Worm (Caenorhabditis elegans) whole organism, late embryonic: Measurements from ENCODE around the gene R01E6.7.

ENCODE experiments used
- elt-4 ChIP-seq: sonication (generic microtip); optimal IDR thresholded peaks from 2 replicates; lab custom pipeline; 2016; ENCODE audit warnings: missing genetic modification characterization, missing compliant biosample characterization
- fkh-6 ChIP-seq: sonication (generic microtip); optimal IDR thresholded peaks from 2 replicates; lab custom pipeline; 2016; ENCODE audit warnings: missing genetic modification characterization, missing compliant biosample characterization
- mec-3 ChIP-seq: sonication (generic microtip); optimal IDR thresholded peaks from 2 replicates; lab custom pipeline; 2016; ENCODE audit warnings: borderline replicate concordance, missing genetic modification characterization, missing compliant biosample characterization
- pax-1 ChIP-seq: fragments of 150-350 bp; optimal IDR thresholded peaks from 2 replicates; lab custom pipeline; 2014; ENCODE audit warnings: missing biosample characterization, missing genetic modification characterization
- pqm-1 ChIP-seq: sonication (generic microtip); optimal IDR thresholded peaks from 2 replicates; lab custom pipeline; 2016; ENCODE audit warnings: missing genetic modification characterization, missing compliant biosample characterization
- rnt-1 ChIP-seq: sonication (generic microtip); optimal IDR thresholded peaks from 2 replicates; lab custom pipeline; 2016; ENCODE audit warnings: missing genetic modification characterization, missing compliant biosample characterization
- tbx-2 ChIP-seq: sonication (generic microtip); optimal IDR thresholded peaks from 2 replicates; lab custom pipeline; 2016; ENCODE audit warnings: missing genetic modification characterization, missing compliant biosample characterization
- unc-55 ChIP-seq: sonication (generic microtip); optimal IDR thresholded peaks from 2 replicates; lab custom pipeline; 2017; ENCODE audit warnings: missing biosample characterization, missing genetic modification reagents, missing genetic modification characterization

DNA sequence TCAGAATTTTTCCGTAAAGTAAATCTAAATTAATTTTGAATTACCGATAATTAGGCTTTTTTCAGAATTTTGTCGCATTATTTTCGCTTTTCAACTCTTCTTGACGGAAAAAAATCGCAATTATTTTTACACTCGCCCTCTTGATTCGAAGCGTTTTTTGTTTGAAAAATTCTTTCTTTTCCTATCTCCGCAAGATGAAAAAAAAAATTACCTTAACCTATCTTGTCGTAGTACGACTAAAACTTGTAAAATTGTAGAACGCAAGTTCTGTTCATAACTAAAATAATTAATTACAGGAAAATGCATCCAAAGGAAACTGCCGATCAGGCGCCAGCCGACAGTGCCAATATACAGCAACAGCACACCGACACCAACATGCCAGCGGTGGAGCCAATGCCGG lies 30.4 kb upstream of the R01E6.7 start, which contains the start of gene F54B11.7:
- TF ChIP-seq mec-3 = no peak
- no peak for TF ChIP-seq tbx-2
- TF ChIP-seq elt-4 (tag; lab: Kevin White, UChicago) = no peak
- no peak for TF ChIP-seq rnt-1 (tag; lab: Kevin White, UChicago)
- TF ChIP-seq pax-1 (tag; lab: Kevin White, UChicago) = no peak
- no peak for TF ChIP-seq pqm-1 (tag; lab: Kevin White, UChicago)
- no peak for TF ChIP-seq fkh-6
- no peak for TF ChIP-seq unc-55 (GFP tag; lab: Kevin White, UChicago)
